Worm (Caenorhabditis elegans): Measurements from ENCODE around the gene oxy-4.

Gene oxy-4

ce11 chrIII:5130654-5131053 lies 27.9 kb downstream of the oxy-4 start:
- no peak for TF ChIP-seq bed-3 (GFP tag; optimal IDR thresholded peaks at IDR 0.05)
- no peak for TF ChIP-seq nhr-2 (tag; optimal IDR thresholded peaks at IDR 0.05)
- no peak for TF ChIP-seq ceh-39 (tag; optimal IDR thresholded peaks at IDR 0.05)
- TF ChIP-seq nhr-237 (tag; optimal IDR thresholded peaks at IDR 0.05): no peak
- no peak for TF ChIP-seq zip-8 (tag; optimal IDR thresholded peaks at IDR 0.05)
- TF ChIP-seq tbx-8 (GFP tag; optimal IDR thresholded peaks at IDR 0.05): no peak
- TF ChIP-seq blmp-1 (tag; optimal IDR thresholded peaks at IDR 0.05): no peak
- no peak for TF ChIP-seq elt-3 (tag; optimal IDR thresholded peaks at IDR 0.05)
- TF ChIP-seq sptf-1 (tag; optimal IDR thresholded peaks at IDR 0.05): no peak
- no peak for TF ChIP-seq M03D4.4 (tag; optimal IDR thresholded peaks at IDR 0.05)
- TF ChIP-seq sem-2 (GFP tag; optimal IDR thresholded peaks at IDR 0.05): no peak
- TF ChIP-seq unc-120 (tag; optimal IDR thresholded peaks at IDR 0.05; ENCODE audit: poor library complexity, severe bottlenecking): no peak

- no peak for TF ChIP-seq ces-1 (GFP tag; optimal IDR thresholded peaks at IDR 0.05)
These were observed 29.3 kb downstream of the oxy-4 start for ce11 chrIII:5129261-5129660.

ce11 chrIII:5126988-5127387 lies 31.6 kb downstream of the oxy-4 start:
- TF ChIP-seq mep-1 (tag; optimal IDR thresholded peaks at IDR 0.05): no peak
- peak; percentile 79 for TF ChIP-seq nhr-2 (tag; optimal IDR thresholded peaks at IDR 0.05)
- TF ChIP-seq sptf-1 (tag; optimal IDR thresholded peaks at IDR 0.05): no peak
- no peak for TF ChIP-seq ceh-83 (GFP tag; optimal IDR thresholded peaks at IDR 0.05)
- TF ChIP-seq mab-5 (tag; optimal IDR thresholded peaks at IDR 0.05): no peak

ce11 chrIII:5125759-5126158 lies 32.8 kb downstream of the oxy-4 start:
- TF ChIP-seq flh-1 (GFP tag; optimal IDR thresholded peaks at IDR 0.05): no peak
- no peak for TF ChIP-seq tbx-8 (GFP tag; optimal IDR thresholded peaks at IDR 0.05)
- no peak for TF ChIP-seq sptf-1 (tag; optimal IDR thresholded peaks at IDR 0.05)
- TF ChIP-seq pha-4 (tag; optimal IDR thresholded peaks at IDR 0.05): no peak
- TF ChIP-seq nhr-237 (tag; optimal IDR thresholded peaks at IDR 0.05): no peak
- no peak for TF ChIP-seq lin-13 (tag; optimal IDR thresholded peaks at IDR 0.05)
- TF ChIP-seq hlh-1 (tag; optimal IDR thresholded peaks at IDR 0.05): no peak

- TF ChIP-seq unc-62 (GFP tag; optimal IDR thresholded peaks at IDR 0.05) (peak; percentile 42), nhr-2 (tag; optimal IDR thresholded peaks at IDR 0.05) (peak; percentile 33), elt-1 (tag; optimal IDR thresholded peaks at IDR 0.05; ENCODE audit: borderline replicate concordance, insufficient read depth) (peak; percentile 68), ceh-39 (tag; optimal IDR thresholded peaks at IDR 0.05) (no peak)
These were observed 34.2 kb downstream of the oxy-4 start for ce11 chrIII:5124385-5124784.

ce11 chrIII:5120593-5120992 lies 38.0 kb downstream of the oxy-4 start:
- peak; percentile 24 for TF ChIP-seq nhr-2 (tag; optimal IDR thresholded peaks at IDR 0.05)
- TF ChIP-seq nhr-237 (tag; optimal IDR thresholded peaks at IDR 0.05): no peak
- TF ChIP-seq lin-32 (GFP tag; optimal IDR thresholded peaks at IDR 0.05): peak; percentile 84

- no peak for TF ChIP-seq ham-2 (GFP tag; optimal IDR thresholded peaks at IDR 0.05)
- TF ChIP-seq flh-1 (GFP tag; optimal IDR thresholded peaks at IDR 0.05): no peak
- no peak for TF ChIP-seq bed-3 (GFP tag; optimal IDR thresholded peaks at IDR 0.05)
- no peak for TF ChIP-seq unc-39 (tag; optimal IDR thresholded peaks at IDR 0.05)
- no peak for TF ChIP-seq nhr-237 (tag; optimal IDR thresholded peaks at IDR 0.05)
- TF ChIP-seq mab-5 (tag; optimal IDR thresholded peaks at IDR 0.05): no peak
- TF ChIP-seq unc-62 (GFP tag; optimal IDR thresholded peaks at IDR 0.05): no peak
- TF ChIP-seq blmp-1 (tag; optimal IDR thresholded peaks at IDR 0.05): no peak
- no peak for TF ChIP-seq mls-2 (tag; optimal IDR thresholded peaks at IDR 0.05)
- no peak for TF ChIP-seq ceh-43 (GFP tag; optimal IDR thresholded peaks at IDR 0.05)
These were observed 39.5 kb downstream of the oxy-4 start for ce11 chrIII:5119063-5119462.

- TF ChIP-seq elt-3 (tag; optimal IDR thresholded peaks at IDR 0.05) (no peak), M03D4.4 (tag; optimal IDR thresholded peaks at IDR 0.05) (no peak), nhr-237 (tag; optimal IDR thresholded peaks at IDR 0.05) (no peak), pha-4 (tag; optimal IDR thresholded peaks at IDR 0.05) (no peak), lin-13 (tag; optimal IDR thresholded peaks at IDR 0.05) (no peak), lsy-2 (tag; optimal IDR thresholded peaks at IDR 0.05) (no peak), ceh-83 (GFP tag; optimal IDR thresholded peaks at IDR 0.05) (no peak), sem-2 (GFP tag; optimal IDR thresholded peaks at IDR 0.05) (no peak), tbx-8 (GFP tag; optimal IDR thresholded peaks at IDR 0.05) (no peak)
These were observed 45.6 kb downstream of the oxy-4 start for ce11 chrIII:5112998-5113397.

All from whole organism, mixed stage, embryonic.